Worm (Caenorhabditis elegans): Measurements from ENCODE around the gene pek-1.

The pek-1 gene

DNA sequence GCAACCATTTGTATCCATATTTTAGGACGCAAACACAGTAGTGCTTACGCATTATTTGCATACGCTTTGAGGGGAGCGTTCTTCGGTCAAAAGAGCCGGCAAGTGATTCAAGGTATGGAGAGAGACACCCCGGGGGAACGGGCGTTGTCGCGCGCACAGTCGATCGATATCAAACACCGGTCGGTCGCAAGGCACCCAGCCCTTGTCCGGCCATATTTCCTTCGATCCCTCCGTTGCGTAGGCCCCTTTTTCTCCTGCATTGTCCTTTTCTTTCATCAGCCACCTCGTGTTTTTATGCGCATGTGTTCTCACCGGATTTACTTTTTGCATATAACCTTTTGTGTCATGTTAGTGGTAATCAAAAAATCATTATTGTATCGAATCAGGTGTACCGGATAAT is 48.7 kb downstream of the pek-1 start:
- TF ChIP-seq T26A8.4 (GFP tag; IDR thresholded peaks at IDR 0.05) (no peak), saeg-2 (GFP tag; IDR thresholded peaks at IDR 0.05) (no peak), ZK546.5 (tag; optimal IDR thresholded peaks at IDR 0.05) (no peak), ztf-7 (tag; optimal IDR thresholded peaks at IDR 0.05) (no peak), Y75B8A.6 (GFP tag; IDR thresholded peaks at IDR 0.05) (no peak), mxl-2 (GFP tag; conservative IDR thresholded peaks at IDR 0.05) (no peak), arid-1 (GFP tag; conservative IDR thresholded peaks at IDR 0.05) (no peak), gei-8 (GFP tag; optimal IDR thresholded peaks at IDR 0.05) (no peak), ZK337.2 (GFP tag; IDR thresholded peaks at IDR 0.05) (no peak), hif-1 (tag; optimal IDR thresholded peaks at IDR 0.05) (no peak), nhr-6 (tag; optimal IDR thresholded peaks at IDR 0.05) (no peak), mxl-3 (GFP tag; optimal IDR thresholded peaks at IDR 0.05) (no peak), lir-3 (tag; optimal IDR thresholded peaks at IDR 0.05) (no peak)

DNA sequence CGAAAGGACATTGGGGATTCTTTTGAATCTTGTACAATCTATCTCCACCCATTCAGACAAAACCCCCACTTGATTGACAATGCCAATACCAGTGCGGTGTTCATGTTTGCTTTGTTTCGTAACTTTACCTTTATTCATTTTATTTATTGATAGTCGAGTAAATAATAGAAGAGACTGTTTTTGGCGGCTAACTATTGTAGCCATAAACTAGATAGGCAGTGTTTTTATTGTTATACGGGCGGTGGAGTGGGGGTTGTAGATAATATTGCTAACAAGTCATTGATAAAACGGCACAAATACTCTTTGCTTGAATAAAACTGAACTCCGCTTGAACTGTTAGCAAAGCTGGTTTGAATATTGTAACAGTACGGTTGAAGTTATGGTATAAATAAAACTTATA is 49.8 kb downstream of the pek-1 start:
- TF ChIP-seq nhr-76 (tag; optimal IDR thresholded peaks at IDR 0.05) (no peak), zag-1 (tag; optimal IDR thresholded peaks at IDR 0.05) (no peak), php-3 (GFP tag; IDR thresholded peaks at IDR 0.05) (peak; percentile 71), tag-97 (GFP tag; IDR thresholded peaks at IDR 0.05) (no peak), jun-1 (tag; optimal IDR thresholded peaks at IDR 0.05) (no peak), unc-39 (tag; optimal IDR thresholded peaks at IDR 0.05) (no peak), egl-27 (tag; optimal IDR thresholded peaks at IDR 0.05) (no peak), nhr-28 (tag; optimal IDR thresholded peaks at IDR 0.05) (peak; percentile 51), hlh-11 (tag; optimal IDR thresholded peaks at IDR 0.05) (peak; percentile 4), daf-16 (GFP tag; optimal IDR thresholded peaks at IDR 0.05) (no peak), daf-16 (tag; optimal IDR thresholded peaks at IDR 0.05) (peak; percentile 83), daf-8 (GFP tag; IDR thresholded peaks at IDR 0.05) (no peak), zfp-2 (tag; optimal IDR thresholded peaks at IDR 0.05) (no peak), dpl-1 (GFP tag; optimal IDR thresholded peaks at IDR 0.05) (no peak), zip-2 (tag; optimal IDR thresholded peaks at IDR 0.05) (no peak), ceh-32 (tag; optimal IDR thresholded peaks at IDR 0.05; ENCODE audit: poor library complexity) (no peak), pqm-1 (tag; optimal IDR thresholded peaks at IDR 0.05) (no peak), ztf-11 (tag; optimal IDR thresholded peaks at IDR 0.05) (no peak), ZK337.2 (GFP tag; IDR thresholded peaks at IDR 0.05) (no peak), hmg-1.1 (GFP tag; IDR thresholded peaks at IDR 0.05) (no peak), ceh-82 (tag; optimal IDR thresholded peaks at IDR 0.05) (no peak), dve-1 (tag; optimal IDR thresholded peaks at IDR 0.05; ENCODE audit: insufficient read depth) (peak; percentile 61)
